Fruit fly (Drosophila melanogaster): ENCODE data around the gene SmE.

DNA sequence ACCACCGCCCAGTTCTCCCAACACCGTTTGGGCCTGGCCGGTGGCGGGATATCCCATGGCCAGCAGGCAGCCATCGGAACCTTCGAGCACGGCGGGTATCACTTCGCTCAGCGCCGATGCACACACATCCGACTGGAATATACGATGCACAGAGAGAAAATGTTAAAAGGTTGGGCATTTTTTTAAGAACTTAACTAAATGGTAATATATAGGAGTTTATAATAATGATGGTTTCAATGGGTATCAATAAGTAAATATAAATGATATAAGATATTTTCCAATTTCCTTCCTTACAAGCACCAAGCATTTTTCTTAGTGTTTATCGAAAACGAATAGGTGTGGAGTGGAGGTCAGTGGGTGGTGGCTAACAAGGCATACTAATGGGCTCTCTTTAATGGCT, 33.6 kb downstream of the SmE start:
- TF ChIP-seq CG7045 (GFP tag; optimal IDR thresholded peaks at IDR 0.05) (no peak), CG12768 (GFP tag; optimal IDR thresholded peaks at IDR 0.05) (no peak)
